Worm (Caenorhabditis elegans) whole organism, L2 larva: Measurements from ENCODE around the gene K07C11.7.

Source experiments
- F13H6.1 ChIP-seq: sonication (generic microtip); optimal IDR thresholded peaks from 2 replicates; lab custom pipeline; 2016; ENCODE audit warnings: missing genetic modification characterization, missing compliant biosample characterization
- Y55F3AM.14 ChIP-seq: fragments of 200-800 bp; sonication (Bioruptor generic); optimal IDR thresholded peaks from 2 replicates; lab custom pipeline; 2018; ENCODE audit warnings: mild to moderate bottlenecking, missing genetic modification characterization, missing compliant biosample characterization
- ZK546.5 ChIP-seq: sonication (generic microtip); optimal IDR thresholded peaks from 2 replicates; lab custom pipeline; 2017; ENCODE audit warnings: missing biosample characterization, missing genetic modification characterization
- alr-1 ChIP-seq: fragments of 150-350 bp; optimal IDR thresholded peaks from 2 replicates; lab custom pipeline; 2014; ENCODE audit warnings: missing biosample characterization, missing genetic modification characterization
- aly-2 ChIP-seq: fragments of 150-350 bp; optimal IDR thresholded peaks from 2 replicates; lab custom pipeline; 2014; ENCODE audit warnings: missing biosample characterization, missing genetic modification characterization
- ama-1 ChIP-seq: fragments of 150-350 bp; optimal IDR thresholded peaks from 2 replicates; lab custom pipeline; 2018; ENCODE audit warnings: inconsistent platforms
- ceh-16 ChIP-seq: fragments of 150-350 bp; optimal IDR thresholded peaks from 2 replicates; lab custom pipeline; 2014; ENCODE audit warnings: missing biosample characterization, missing genetic modification characterization
- ceh-82 ChIP-seq: fragments of 150-350 bp; optimal IDR thresholded peaks from 2 replicates; lab custom pipeline; 2014; ENCODE audit warnings: missing biosample characterization, missing genetic modification characterization
- crh-2 ChIP-seq: sonication (generic microtip); optimal IDR thresholded peaks from 2 replicates; lab custom pipeline; 2017; ENCODE audit warnings: missing biosample characterization, missing genetic modification characterization
- dmd-4 ChIP-seq: sonication (generic microtip); optimal IDR thresholded peaks from 2 replicates; lab custom pipeline; 2017; ENCODE audit warnings: missing biosample characterization, missing genetic modification characterization
- egl-27 ChIP-seq: sonication (generic microtip); optimal IDR thresholded peaks from 3 replicates; lab custom pipeline; 2017; ENCODE audit warnings: missing biosample characterization, missing genetic modification reagents, missing genetic modification characterization
- elt-1 ChIP-seq: fragments of 150-350 bp; optimal IDR thresholded peaks from 2 replicates; lab custom pipeline; 2014; ENCODE audit warnings: missing biosample characterization, missing genetic modification characterization
- elt-3 ChIP-seq: sonication (generic microtip); optimal IDR thresholded peaks from 2 replicates; lab custom pipeline; 2017; ENCODE audit warnings: missing biosample characterization, missing genetic modification characterization
- fos-1 ChIP-seq: fragments of 150-350 bp; optimal IDR thresholded peaks from 2 replicates; lab custom pipeline; 2014; ENCODE audit warnings: missing biosample characterization, missing genetic modification characterization
- gmeb-1 ChIP-seq: fragments of 150-350 bp; optimal IDR thresholded peaks from 2 replicates; lab custom pipeline; 2014; ENCODE audit warnings: missing biosample characterization, missing genetic modification characterization
- lin-11 ChIP-seq: fragments of 150-350 bp; sonication (generic microtip); optimal IDR thresholded peaks from 2 replicates; lab custom pipeline; 2014; ENCODE audit warnings: missing biosample characterization, missing genetic modification characterization, inconsistent platforms, mixed read lengths
- lin-13 ChIP-seq: fragments of 150-350 bp; optimal IDR thresholded peaks from 2 replicates; lab custom pipeline; 2014; ENCODE audit warnings: missing biosample characterization, missing genetic modification reagents, missing genetic modification characterization
- lin-39 ChIP-seq: fragments of 150-350 bp; optimal IDR thresholded peaks from 2 replicates; lab custom pipeline; 2014; ENCODE audit warnings: missing biosample characterization, missing genetic modification reagents, missing genetic modification characterization
- lsy-2 ChIP-seq, 2 experiments: fragments of 150-350 bp in 1 of 2; sonication (generic microtip) in 1 of 2; optimal IDR thresholded peaks; 2 replicates each; lab custom pipeline; 2014 to 2017; ENCODE audit warnings: missing biosample characterization in 2 of 2, missing genetic modification characterization in 2 of 2
- mab-5 ChIP-seq: fragments of 150-350 bp; optimal IDR thresholded peaks from 2 replicates; lab custom pipeline; 2014; ENCODE audit warnings: missing biosample characterization, missing genetic modification characterization
- nhr-10 ChIP-seq: sonication (generic microtip); optimal IDR thresholded peaks from 2 replicates; lab custom pipeline; 2017; ENCODE audit warnings: missing biosample characterization, missing genetic modification characterization
- nhr-11 ChIP-seq: fragments of 150-350 bp; optimal IDR thresholded peaks from 2 replicates; lab custom pipeline; 2014; ENCODE audit warnings: missing biosample characterization, missing genetic modification characterization
- nhr-129 ChIP-seq: fragments of 150-350 bp; optimal IDR thresholded peaks from 2 replicates; lab custom pipeline; 2014; ENCODE audit warnings: missing biosample characterization, missing genetic modification characterization
- nhr-21 ChIP-seq: fragments of 150-350 bp; optimal IDR thresholded peaks from 2 replicates; lab custom pipeline; 2014; ENCODE audit warnings: missing biosample characterization, missing genetic modification characterization
- nhr-237 ChIP-seq: fragments of 150-350 bp; optimal IDR thresholded peaks from 2 replicates; lab custom pipeline; 2014; ENCODE audit warnings: missing biosample characterization, missing genetic modification characterization
- nhr-25 ChIP-seq: fragments of 150-350 bp; sonication (generic microtip); optimal IDR thresholded peaks from 3 replicates; lab custom pipeline; 2014; ENCODE audit warnings: missing biosample characterization, missing genetic modification characterization
- nhr-6 ChIP-seq: fragments of 150-350 bp; optimal IDR thresholded peaks from 2 replicates; lab custom pipeline; 2014; ENCODE audit warnings: missing biosample characterization, missing genetic modification characterization
- nhr-77 ChIP-seq: fragments of 150-350 bp; optimal IDR thresholded peaks from 2 replicates; lab custom pipeline; 2014; ENCODE audit warnings: missing biosample characterization, missing genetic modification characterization
- sem-4 ChIP-seq: fragments of 150-350 bp; optimal IDR thresholded peaks from 2 replicates; lab custom pipeline; 2014; ENCODE audit warnings: missing biosample characterization, missing genetic modification reagents, missing genetic modification characterization
- skn-1 ChIP-seq: sonication (generic microtip); optimal IDR thresholded peaks from 2 replicates; lab custom pipeline; 2017; ENCODE audit warnings: missing biosample characterization, missing genetic modification characterization
- sma-3 ChIP-seq: sonication (generic microtip); optimal IDR thresholded peaks from 2 replicates; lab custom pipeline; 2016; ENCODE audit warnings: missing genetic modification reagents, missing genetic modification characterization, missing compliant biosample characterization
- sma-9 ChIP-seq, 2 experiments: fragments of 150-350 bp in 1 of 2; sonication (generic microtip) in 1 of 2; optimal IDR thresholded peaks; 2 replicates each; lab custom pipeline; 2014 to 2016; ENCODE audit warnings: missing genetic modification characterization in 2 of 2, mild to moderate bottlenecking in 1 of 2, missing biosample characterization in 1 of 2, missing compliant biosample characterization in 1 of 2, missing genetic modification reagents in 1 of 2, moderate library complexity in 1 of 2
- snpc-4 ChIP-seq: fragments of 150-350 bp; optimal IDR thresholded peaks from 2 replicates; lab custom pipeline; 2014; ENCODE audit warnings: missing biosample characterization, missing genetic modification characterization
- unc-39 ChIP-seq: fragments of 150-350 bp; optimal IDR thresholded peaks from 2 replicates; lab custom pipeline; 2014; ENCODE audit warnings: missing biosample characterization, missing genetic modification characterization
- unc-55 ChIP-seq: fragments of 150-350 bp; sonication (generic microtip); optimal IDR thresholded peaks from 3 replicates; lab custom pipeline; 2014; ENCODE audit warnings: missing biosample characterization, missing genetic modification reagents, missing genetic modification characterization
- unc-62 ChIP-seq: fragments of 150-350 bp; optimal IDR thresholded peaks from 2 replicates; lab custom pipeline; 2014; ENCODE audit warnings: missing biosample characterization, missing genetic modification reagents, missing genetic modification characterization
- zag-1 ChIP-seq: fragments of 150-350 bp; optimal IDR thresholded peaks from 2 replicates; lab custom pipeline; 2014; ENCODE audit warnings: missing biosample characterization, missing genetic modification characterization
- ztf-1 ChIP-seq: fragments of 200-800 bp; sonication (Bioruptor generic); conservative IDR thresholded peaks from 2 replicates; pipeline ENCODE4 v1.3.6; 2022; ENCODE audit warnings: missing genetic modification characterization, missing compliant biosample characterization
- ztf-11 ChIP-seq: sonication (generic microtip); optimal IDR thresholded peaks from 2 replicates; lab custom pipeline; 2017; ENCODE audit warnings: missing biosample characterization, missing genetic modification characterization

K07C11.7 gene

DNA sequence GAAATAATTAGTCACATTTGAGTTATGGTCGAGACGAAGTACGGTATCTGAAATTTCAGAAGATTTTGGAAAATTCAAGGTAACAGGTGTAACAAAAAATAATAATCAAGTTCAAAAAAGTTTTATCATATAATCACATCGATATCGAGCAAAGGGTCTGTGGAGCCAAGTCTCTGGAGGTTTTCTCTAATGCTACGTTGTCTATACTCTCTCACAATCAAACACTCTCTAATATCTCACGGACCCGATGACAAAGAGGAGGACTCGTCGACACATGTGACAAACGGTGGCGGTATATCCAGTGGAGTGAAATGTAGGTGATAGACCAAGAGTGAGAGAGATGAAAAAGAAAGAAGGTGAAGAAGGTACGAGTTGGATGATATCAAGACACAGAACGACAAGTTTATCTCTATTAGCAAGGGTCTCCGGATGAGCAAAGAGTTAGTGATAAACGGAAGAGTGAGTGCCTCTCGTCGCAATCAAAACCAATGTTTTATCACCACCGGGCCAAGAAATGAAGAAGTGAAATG lies 17.8 kb downstream of the K07C11.7 start, which contains the start of gene F20D6.10:
Gene F20D6.10 (minus strand): TSS at position 51 of the 530 bp plus-strand sequence.
- TF ChIP-seq F13H6.1 (tag; lab: Kevin White, UChicago) (peak; percentile 54), nhr-25 (tag; lab: Kevin White, UChicago) (no peak), lsy-2 (tag; optimal IDR thresholded peaks at IDR 0.05; lab: Kevin White, UChicago) (peak in 1 of 2 experiments; percentile 27), sma-9 (GFP tag; optimal IDR thresholded peaks at IDR 0.05; lab: Kevin White, UChicago) (peak; percentile 30), sma-9 (tag; optimal IDR thresholded peaks at IDR 0.05; lab: Kevin White, UChicago) (no peak), nhr-129 (peak; percentile 56), sma-3 (no peak)

DNA sequence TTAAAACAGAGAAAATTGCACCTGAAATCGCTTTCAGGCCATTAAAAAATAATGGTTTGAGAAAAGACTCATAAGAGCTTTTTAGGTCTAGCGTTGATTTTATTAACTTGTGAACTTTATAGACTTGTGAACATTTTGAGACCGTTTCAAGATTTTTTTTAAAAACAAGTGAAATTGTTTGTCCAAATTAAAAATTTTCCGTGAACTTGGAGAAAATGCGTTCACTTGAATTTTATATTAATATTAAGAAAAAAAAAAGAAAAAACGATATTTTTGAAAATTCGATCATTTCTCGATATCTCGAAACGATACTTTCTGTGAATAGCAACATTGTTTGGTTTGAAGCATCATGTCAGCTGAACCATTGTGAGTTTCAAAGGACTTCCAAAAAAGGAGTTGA lies 23.3 kb downstream of the K07C11.7 start, which contains the start of gene F20D6.1:
Gene F20D6.1 (plus strand): TSS at position 301 of the 400 bp plus-strand sequence.
- TF ChIP-seq unc-62 (no peak), lsy-2 (tag; optimal IDR thresholded peaks at IDR 0.05; lab: Kevin White, UChicago) (no peak), nhr-77 (no peak), nhr-21 (tag; lab: Kevin White, UChicago) (no peak), dmd-4 (tag; lab: Kevin White, UChicago) (no peak), ztf-1 (GFP tag; lab: Robert Waterston, UW) (no peak), unc-39 (tag; lab: Kevin White, UChicago) (no peak), nhr-10 (tag; lab: Kevin White, UChicago) (no peak), nhr-25 (tag; lab: Kevin White, UChicago) (no peak), skn-1 (tag; lab: Kevin White, UChicago) (no peak), fos-1 (tag; lab: Kevin White, UChicago) (no peak), elt-3 (tag; lab: Kevin White, UChicago) (no peak), Y55F3AM.14 (no peak), lin-11 (tag; lab: Kevin White, UChicago) (no peak), nhr-11 (no peak), lin-39 (no peak), ama-1 (lab: Kevin White, UChicago) (no peak), nhr-237 (tag; lab: Kevin White, UChicago) (no peak), gmeb-1 (tag; lab: Kevin White, UChicago) (no peak)

DNA sequence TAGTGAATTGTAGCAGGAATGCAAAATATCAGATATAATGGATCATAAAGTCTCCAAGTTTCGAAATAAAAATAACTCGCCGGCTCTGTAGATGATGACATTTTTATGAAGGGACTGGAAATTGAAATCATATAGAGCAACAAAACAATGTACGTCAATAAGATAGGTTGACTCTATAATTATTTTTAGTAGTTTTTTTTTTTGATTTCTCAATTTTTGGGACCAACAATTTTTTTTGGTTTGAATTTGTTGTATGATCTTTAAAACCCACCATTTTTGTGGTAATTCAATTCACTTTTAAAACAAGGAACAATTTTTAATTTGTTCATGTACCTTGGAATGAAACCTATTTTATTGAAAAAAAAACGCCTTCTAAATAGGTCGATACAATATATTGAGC lies 23.8 kb downstream of the K07C11.7 start, which contains the start of gene F20D6.12:
Gene F20D6.12 (minus strand): TSS at position 101 of the 400 bp plus-strand sequence.
- TF ChIP-seq nhr-25 (tag; lab: Kevin White, UChicago) (no peak), egl-27 (no peak), F13H6.1 (tag; lab: Kevin White, UChicago) (no peak), fos-1 (tag; lab: Kevin White, UChicago) (no peak), mab-5 (tag; lab: Kevin White, UChicago) (no peak), ztf-1 (GFP tag; lab: Robert Waterston, UW) (no peak), aly-2 (no peak), crh-2 (tag; lab: Kevin White, UChicago) (no peak), elt-3 (tag; lab: Kevin White, UChicago) (no peak), gmeb-1 (tag; lab: Kevin White, UChicago) (no peak), alr-1 (tag; lab: Kevin White, UChicago) (no peak), unc-62 (no peak), skn-1 (tag; lab: Kevin White, UChicago) (no peak)

DNA sequence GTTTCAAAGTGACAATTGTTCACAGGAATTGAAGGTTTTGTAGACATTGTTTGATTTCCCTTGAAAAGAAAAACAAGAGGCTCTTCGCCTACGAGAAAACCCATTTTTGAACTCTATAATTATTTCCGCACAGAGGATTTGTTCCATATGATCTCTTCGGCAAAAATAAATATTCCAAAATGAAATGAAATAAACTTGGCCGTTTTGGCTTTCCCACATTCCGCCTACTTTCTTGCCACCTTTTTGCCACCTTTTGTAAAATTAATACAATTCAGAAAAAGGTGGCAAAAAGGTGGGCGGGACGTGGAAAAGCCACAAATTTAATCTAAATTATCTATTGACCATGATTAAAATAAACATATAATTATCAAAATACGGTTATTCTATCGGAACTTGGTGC lies 25.3 kb downstream of the K07C11.7 start, which contains the start of gene F20D6.15:
Gene F20D6.15 (minus strand): TSS at position 47 of the 400 bp plus-strand sequence.
- TF ChIP-seq sem-4 (no peak), ceh-82 (tag; lab: Kevin White, UChicago) (no peak), snpc-4 (tag; lab: Kevin White, UChicago) (no peak), gmeb-1 (tag; lab: Kevin White, UChicago) (no peak), alr-1 (tag; lab: Kevin White, UChicago) (no peak), nhr-10 (tag; lab: Kevin White, UChicago) (no peak), nhr-6 (tag; lab: Kevin White, UChicago) (no peak), nhr-11 (no peak), elt-1 (tag; lab: Kevin White, UChicago) (no peak), zag-1 (tag; lab: Kevin White, UChicago) (no peak), ZK546.5 (tag; lab: Kevin White, UChicago) (no peak), ztf-11 (tag; lab: Kevin White, UChicago) (no peak), lin-13 (GFP tag; lab: Kevin White, UChicago) (no peak), ceh-16 (tag; lab: Kevin White, UChicago) (no peak), nhr-129 (no peak), F13H6.1 (tag; lab: Kevin White, UChicago) (no peak), sma-9 (GFP tag; optimal IDR thresholded peaks at IDR 0.05; lab: Kevin White, UChicago) (no peak), sma-9 (tag; optimal IDR thresholded peaks at IDR 0.05; lab: Kevin White, UChicago) (no peak), unc-55 (no peak)
